Fruit fly (Drosophila melanogaster): ENCODE results near the gene CG15412.

DNA sequence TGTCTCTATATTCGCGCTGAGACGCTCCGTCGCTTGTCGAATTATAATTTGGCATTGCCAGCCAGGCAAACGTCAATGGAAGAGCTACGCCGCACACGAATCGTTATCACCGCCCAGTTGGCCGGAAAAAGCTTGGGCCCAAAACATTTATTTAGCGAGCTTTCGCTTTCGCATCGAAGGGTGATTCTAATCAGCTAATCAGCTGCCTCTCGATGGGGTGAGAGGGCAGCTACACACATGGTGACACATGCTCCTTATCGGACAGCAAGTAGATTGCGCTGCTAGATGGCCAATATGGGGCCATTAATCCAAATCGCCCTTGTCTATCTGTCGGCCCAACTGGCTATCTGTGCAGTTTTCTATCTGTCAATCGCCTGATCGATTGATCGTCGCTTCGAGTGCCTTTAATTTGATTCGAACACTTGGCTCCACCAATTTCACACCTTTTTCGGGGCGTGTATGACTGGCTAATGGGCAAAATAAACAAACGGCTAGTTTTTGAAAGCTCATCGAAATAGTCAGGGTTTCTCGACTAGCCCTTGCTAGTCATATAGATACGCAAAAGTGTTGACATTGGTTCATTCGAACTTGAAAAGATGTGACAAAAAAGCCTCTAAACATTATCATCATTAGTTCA lies 9.3 kb downstream of the CG15412 start:
- no peak for TF ChIP-seq gl (tag; optimal IDR thresholded peaks at IDR 0.05)
- no peak for TF ChIP-seq EcR (GFP tag; optimal IDR thresholded peaks at IDR 0.05)
- no peak for TF ChIP-seq CG32121 (GFP tag; IDR thresholded peaks at IDR 0.05)

Data from whole organism, pupa.